Fruit fly (Drosophila melanogaster): ENCODE data around the gene MAGE.

DNA sequence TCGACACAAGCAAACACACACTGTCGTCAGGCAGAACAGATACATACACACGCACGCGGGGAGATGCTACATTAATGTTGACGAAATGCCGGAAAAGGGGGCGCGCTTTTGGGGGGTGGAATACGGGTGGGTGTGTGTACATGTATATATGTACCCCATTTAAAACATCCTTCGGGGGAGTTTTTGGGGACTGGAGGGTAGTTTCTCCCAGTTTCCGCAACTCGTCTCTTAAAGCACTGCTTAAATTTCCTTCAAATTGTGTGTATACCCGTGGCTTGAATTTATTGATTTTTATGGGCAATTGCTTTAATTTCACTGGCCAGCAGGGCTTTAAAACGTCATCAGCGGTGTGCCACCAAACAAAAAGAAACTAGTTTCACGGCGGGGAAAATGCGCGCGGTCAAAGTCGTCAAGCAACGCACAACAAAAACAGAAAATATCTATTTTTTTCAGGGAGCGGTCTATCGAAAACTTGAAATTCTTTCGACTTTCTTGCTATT lies 31.9 kb downstream of the MAGE start:
- TF ChIP-seq CG6276 (GFP tag; optimal IDR thresholded peaks at IDR 0.05) (peak; percentile 13), Sox15 (GFP tag; optimal IDR thresholded peaks at IDR 0.05) (no peak)
